Worm (Caenorhabditis elegans) whole organism, dauer: ENCODE measurements around the gene sri-30.

Source experiments
- unc-62 ChIP-seq: sonication (generic microtip); optimal IDR thresholded peaks from 2 replicates; lab custom pipeline; 2017; ENCODE audit warnings: missing biosample characterization, missing genetic modification reagents, missing genetic modification characterization

The sri-30 gene

DNA sequence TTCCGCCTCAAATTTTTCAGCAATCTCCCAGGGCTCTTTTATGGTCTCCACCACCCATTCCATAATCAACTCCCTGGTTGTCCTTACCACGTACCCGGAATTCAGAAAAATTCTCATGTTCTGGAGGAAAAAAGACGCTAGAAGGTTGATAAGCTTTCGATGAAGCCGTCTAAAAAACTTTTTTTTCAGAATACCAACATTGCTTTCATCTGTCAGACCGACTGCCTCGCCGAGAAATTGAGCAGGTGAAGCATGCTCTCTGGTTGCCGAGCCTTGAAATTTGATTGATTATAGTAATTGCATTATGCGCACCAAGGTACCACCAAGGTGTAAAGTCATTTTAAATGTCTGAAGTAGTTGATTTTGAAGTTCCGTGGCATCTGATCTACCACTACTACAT lies at the start of gene sri-30:
Gene sri-30 (plus strand): TSS at position 301 of the 400 bp plus-strand sequence.
- TF ChIP-seq unc-62 (GFP tag; lab: Kevin White, UChicago) = no peak

ce11 chrII:2996721-2997120 lies 49.3 kb upstream of the sri-30 start, which contains the start of gene lido-8:
TSS of gene lido-8 (plus strand) at chrII:2997021.
- no peak for TF ChIP-seq unc-62 (GFP tag; lab: Kevin White, UChicago)

- TF ChIP-seq unc-62 (GFP tag; lab: Kevin White, UChicago) = no peak
These were observed 48.0 kb upstream of the sri-30 start for ce11 chrII:2997828-2998441.

ce11 chrII:3000535-3001264 lies 45.3 kb upstream of the sri-30 start, which contains the start of gene lido-9:
TSS of gene lido-9 (plus strand) at chrII:3000768.
- no peak for TF ChIP-seq unc-62 (GFP tag; lab: Kevin White, UChicago)

ce11 chrII:3002211-3002610 lies 43.8 kb upstream of the sri-30 start, which contains the start of gene lido-10:
TSS of gene lido-10 (plus strand) at chrII:3002511.
- no peak for TF ChIP-seq unc-62 (GFP tag; lab: Kevin White, UChicago)

- no peak for TF ChIP-seq unc-62 (GFP tag; lab: Kevin White, UChicago)
These were observed 42.3 kb upstream of the sri-30 start, which contains the start of gene lido-11 for ce11 chrII:3003667-3004066. TSS of gene lido-11 (plus strand) at chrII:3003967.

ce11 chrII:3005499-3005898 lies 40.5 kb upstream of the sri-30 start, which contains the start of gene lido-12:
TSS of gene lido-12 (plus strand) at chrII:3005799.
- no peak for TF ChIP-seq unc-62 (GFP tag; lab: Kevin White, UChicago)

ce11 chrII:3008400-3008799 lies 37.6 kb upstream of the sri-30 start, which contains the start of gene sdz-5:
TSS of gene sdz-5 (plus strand) at chrII:3008700.
- no peak for TF ChIP-seq unc-62 (GFP tag; lab: Kevin White, UChicago)

DNA sequence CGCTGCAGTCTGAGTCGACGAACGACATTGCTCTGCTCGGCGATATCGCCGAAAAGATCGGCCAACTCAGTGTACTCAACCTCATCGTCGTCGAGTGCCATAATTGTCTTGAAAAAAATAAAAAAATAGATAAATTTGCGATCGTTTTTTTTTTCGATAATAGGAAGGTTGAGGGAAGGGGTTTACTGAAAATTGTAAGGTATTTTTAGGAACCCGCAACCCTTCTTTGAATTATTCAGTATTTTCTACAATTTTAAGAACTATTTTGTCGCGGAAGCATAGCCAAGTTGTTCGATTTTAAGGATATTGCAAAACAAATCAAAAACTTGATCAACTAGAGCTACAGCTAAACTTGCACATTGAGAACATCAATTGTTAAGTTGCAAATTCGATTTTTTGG lies 33.8 kb upstream of the sri-30 start, which contains the start of gene C41H7.9:
Gene C41H7.9 (minus strand): TSS at position 101 of the 400 bp plus-strand sequence.
- no peak for TF ChIP-seq unc-62 (GFP tag; lab: Kevin White, UChicago)

- TF ChIP-seq unc-62 (GFP tag; lab: Kevin White, UChicago) = no peak
These were observed 31.7 kb upstream of the sri-30 start, which contains the start of gene C41H7.2 for ce11 chrII:3014196-3014849. TSS of gene C41H7.2 (plus strand) at chrII:3014817.

DNA sequence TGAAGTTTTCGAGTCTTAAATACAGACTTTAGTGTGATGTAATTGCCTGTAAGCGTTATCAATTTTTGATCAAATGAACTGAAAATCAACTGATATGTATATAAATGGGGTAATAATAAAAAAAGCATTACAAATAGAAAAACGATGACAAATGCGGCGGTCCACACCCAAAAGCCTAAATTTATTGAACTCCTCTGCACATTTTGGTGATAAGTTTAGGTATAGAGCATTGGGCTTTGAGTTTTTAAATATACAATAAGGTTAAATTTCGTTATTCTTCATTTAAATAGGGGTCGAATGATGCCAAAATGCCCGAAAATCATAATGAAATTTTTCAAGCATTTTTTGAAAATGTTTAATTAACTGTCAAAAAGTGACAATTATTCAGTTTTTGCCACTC lies 26.2 kb upstream of the sri-30 start, which contains the start of gene clec-3:
Gene clec-3 (minus strand): TSS at position 101 of the 400 bp plus-strand sequence.
- TF ChIP-seq unc-62 (GFP tag; lab: Kevin White, UChicago) = no peak

ce11 chrII:3020899-3021298 lies 25.1 kb upstream of the sri-30 start:
- no peak for TF ChIP-seq unc-62 (GFP tag; lab: Kevin White, UChicago)

- TF ChIP-seq unc-62 (GFP tag; lab: Kevin White, UChicago) = no peak
These were observed 22.5 kb upstream of the sri-30 start, which contains the start of gene clec-2 for ce11 chrII:3023381-3023935. TSS of gene clec-2 (minus strand) at chrII:3023431.

- no peak for TF ChIP-seq unc-62 (GFP tag; lab: Kevin White, UChicago)
These were observed 21.3 kb upstream of the sri-30 start for ce11 chrII:3024655-3025054.

ce11 chrII:3028264-3028663 lies 17.7 kb upstream of the sri-30 start:
- TF ChIP-seq unc-62 (GFP tag; lab: Kevin White, UChicago) = no peak
